Fruit fly (Drosophila melanogaster): ENCODE measurements around the gene CG9592.
A peak's percentile ranks its signal among the peaks of the same experiment; 100 is the strongest.

CG9592 gene

DNA sequence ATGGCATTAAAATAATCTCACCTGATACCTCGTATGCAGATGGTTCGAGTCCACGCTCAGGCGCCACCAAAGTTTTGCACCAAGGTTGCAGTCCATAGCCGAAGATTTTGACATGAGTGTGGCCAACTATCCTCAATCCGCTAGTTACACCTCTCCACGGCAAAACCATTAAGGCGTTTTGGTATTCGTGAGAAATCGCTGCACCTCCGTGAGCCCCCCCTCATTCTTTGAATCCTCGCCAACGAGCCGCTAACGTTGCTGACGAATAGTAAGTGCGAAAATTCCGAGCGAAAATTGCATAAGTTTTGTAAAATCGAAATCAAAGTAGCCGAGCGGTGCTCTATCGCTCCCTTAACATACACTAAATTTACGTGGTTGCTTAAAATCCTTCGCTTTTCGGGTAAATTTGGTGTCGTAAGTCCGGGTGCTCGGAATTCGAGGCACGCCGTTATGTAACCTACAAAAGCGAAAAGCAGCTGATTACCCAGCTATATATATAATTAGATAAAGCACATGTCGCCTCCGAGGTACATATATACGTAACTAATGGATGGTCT is 19.9 kb downstream of the CG9592 start, which contains the start of gene Mpcp2 (continued):
- TF ChIP-seq CG14710 (tag; optimal IDR thresholded peaks at IDR 0.05) (peak; percentile 72), dpn (GFP tag; optimal IDR thresholded peaks at IDR 0.05) (peak in 1 of 2 experiments; percentile 34), oc (tag; optimal IDR thresholded peaks at IDR 0.05) (no peak), D19B (GFP tag; optimal IDR thresholded peaks at IDR 0.05) (peak; percentile 97), croc (GFP tag; conservative IDR thresholded peaks at IDR 0.05) (no peak), cato (GFP tag; optimal IDR thresholded peaks at IDR 0.05; ENCODE audit: borderline replicate concordance) (no peak), sim (GFP tag; IDR thresholded peaks at IDR 0.05) (no peak), ash1 (GFP tag; optimal IDR thresholded peaks at IDR 0.05) (peak; percentile 6), CG11696 (GFP tag; IDR thresholded peaks at IDR 0.05) (no peak), Hmr (GFP tag; optimal IDR thresholded peaks at IDR 0.05) (peak; percentile 85), MESR4 (GFP tag; optimal IDR thresholded peaks at IDR 0.05) (peak; percentile 99), CG6654 (GFP tag; optimal IDR thresholded peaks at IDR 0.05) (no peak), CG8089 (GFP tag; optimal IDR thresholded peaks at IDR 0.05) (no peak), CG15269 (tag; optimal IDR thresholded peaks at IDR 0.05) (peak; percentile 26), pzg (GFP tag; optimal IDR thresholded peaks at IDR 0.05) (peak; percentile 99), Taf1 (GFP tag; IDR thresholded peaks at IDR 0.05) (no peak), CG13894 (tag; optimal IDR thresholded peaks at IDR 0.05) (peak; percentile 78), Opbp (GFP tag; IDR thresholded peaks at IDR 0.05; ENCODE audit: partially characterized antibody) (peak; percentile 74), Ssrp (tag; optimal IDR thresholded peaks at IDR 0.05) (no peak), Sry-δ (GFP tag; optimal IDR thresholded peaks at IDR 0.05) (peak; percentile 55), CG8478 (optimal IDR thresholded peaks at IDR 0.05) (no peak), ac (GFP tag; optimal IDR thresholded peaks at IDR 0.05) (no peak), CG17612 (GFP tag; IDR thresholded peaks at IDR 0.05) (no peak), trem (tag; optimal IDR thresholded peaks at IDR 0.05) (peak; percentile 83), Dek (tag; optimal IDR thresholded peaks at IDR 0.05) (peak; percentile 60), zen2 (GFP tag; IDR thresholded peaks at IDR 0.05; ENCODE audit: partially characterized antibody) (no peak), CG8281 (tag; optimal IDR thresholded peaks at IDR 0.05) (no peak), CG6765 (GFP tag; optimal IDR thresholded peaks at IDR 0.05) (peak; percentile 38), CG9215 (GFP tag; IDR thresholded peaks at IDR 0.05) (no peak), Hr3 (GFP tag; optimal IDR thresholded peaks at IDR 0.05) (no peak), CG12071 (GFP tag; optimal IDR thresholded peaks at IDR 0.05) (peak; percentile 36), grau (tag; optimal IDR thresholded peaks at IDR 0.05) (peak; percentile 47), CG10267 (tag; optimal IDR thresholded peaks at IDR 0.05) (peak; percentile 59), CG13287 (GFP tag; IDR thresholded peaks at IDR 0.05; ENCODE audit: partially characterized antibody) (peak; percentile 66), CG3995 (GFP tag; optimal IDR thresholded peaks at IDR 0.05) (no peak), wor (GFP tag; IDR thresholded peaks at IDR 0.05) (no peak), CG15696 (tag; optimal IDR thresholded peaks at IDR 0.05) (no peak), CG13424 (tag; optimal IDR thresholded peaks at IDR 0.05) (peak; percentile 49), gsb-n (tag; optimal IDR thresholded peaks at IDR 0.05) (no peak), HLHmδ (GFP tag; optimal IDR thresholded peaks at IDR 0.05) (peak; percentile 61), lilli (GFP tag; optimal IDR thresholded peaks at IDR 0.05) (peak; percentile 26), lab (GFP tag; optimal IDR thresholded peaks at IDR 0.05) (peak; percentile 72), cwo (GFP tag; optimal IDR thresholded peaks at IDR 0.05) (peak; percentile 43), CG2678 (tag; optimal IDR thresholded peaks at IDR 0.05) (peak; percentile 40), HLH54F (GFP tag; optimal IDR thresholded peaks at IDR 0.05) (peak; percentile 2), Blimp-1 (GFP tag; optimal IDR thresholded peaks at IDR 0.05) (peak; percentile 6), CG18476 (GFP tag; optimal IDR thresholded peaks at IDR 0.05) (no peak), CG11456 (GFP tag; IDR thresholded peaks at IDR 0.05) (no peak), bigmax (GFP tag; optimal IDR thresholded peaks at IDR 0.05) (peak; percentile 77)

Data from whole organism, embryonic.